Fruit fly (Drosophila melanogaster): Measurements from ENCODE around the gene CG31624.

DNA sequence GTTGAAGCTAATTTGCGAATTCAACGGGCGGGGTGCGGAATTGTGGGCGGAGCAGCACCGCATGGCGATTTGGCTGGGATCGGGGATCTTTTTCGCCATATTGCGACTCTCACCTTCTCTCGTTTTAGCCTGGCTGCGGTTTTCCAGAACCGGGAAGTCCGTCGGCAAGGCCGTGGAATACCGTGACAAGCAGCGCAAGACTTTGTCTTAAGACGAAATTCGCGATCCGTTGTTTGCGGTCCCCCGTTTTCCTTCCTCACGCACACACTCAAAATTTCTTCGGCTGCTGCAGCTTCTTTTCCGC, 21.0 kb downstream of the CG31624 start:
- TF ChIP-seq dsx (GFP tag; optimal IDR thresholded peaks at IDR 0.05; ENCODE audit: poor library complexity, severe bottlenecking) (no peak), Sox15 (GFP tag; optimal IDR thresholded peaks at IDR 0.05) (no peak)
